Worm (Caenorhabditis elegans) whole organism, early embryonic: Measurements from ENCODE around the gene nsy-4.

Source experiments
- B0310.2 ChIP-seq: sonication (generic microtip); optimal IDR thresholded peaks from 2 replicates; lab custom pipeline; 2016; ENCODE audit warnings: mild to moderate bottlenecking, missing genetic modification characterization, missing compliant biosample characterization
- ama-1 ChIP-seq: fragments of 150-350 bp; optimal IDR thresholded peaks from 2 replicates; lab custom pipeline; 2014
- ets-7 ChIP-seq: sonication (generic microtip); optimal IDR thresholded peaks from 2 replicates; lab custom pipeline; 2016; ENCODE audit warnings: missing genotype, missing genetic modification characterization, missing compliant biosample characterization
- flt-1 ChIP-seq: fragments of 200-800 bp; sonication (Bioruptor generic); IDR thresholded peaks from 2 replicates; pipeline ENCODE4 v1.3.6; 2022; ENCODE audit warnings: missing genetic modification characterization, missing compliant biosample characterization
- hnd-1 ChIP-seq: sonication (generic microtip); optimal IDR thresholded peaks from 2 replicates; lab custom pipeline; 2016; ENCODE audit warnings: missing genetic modification characterization, missing compliant biosample characterization
- pes-1 ChIP-seq: fragments of 200-800 bp; sonication (Bioruptor generic); IDR thresholded peaks from 2 replicates; pipeline ENCODE4 v1.3.6; 2022; ENCODE audit warnings: missing genetic modification reagents, missing genetic modification characterization, missing compliant biosample characterization
- scrt-1 ChIP-seq: fragments of 200-800 bp; sonication (Bioruptor generic); IDR thresholded peaks from 2 replicates; pipeline ENCODE4 v1.3.6; 2022; ENCODE audit warnings: missing genetic modification characterization, missing compliant biosample characterization
- sea-1 ChIP-seq: fragments of 200-800 bp; sonication (Bioruptor generic); conservative IDR thresholded peaks from 2 replicates; pipeline ENCODE4 v1.3.6; 2022; ENCODE audit warnings: missing genetic modification characterization, missing compliant biosample characterization
- tbx-11 ChIP-seq: fragments of 200-800 bp; sonication (Bioruptor generic); IDR thresholded peaks from 2 replicates; pipeline ENCODE4 v1.3.6; 2022; ENCODE audit warnings: missing genetic modification characterization, missing compliant biosample characterization
- tra-4 ChIP-seq: sonication (generic microtip); optimal IDR thresholded peaks from 2 replicates; lab custom pipeline; 2017; ENCODE audit warnings: missing genetic modification characterization, missing compliant biosample characterization

ce11 chrIV:2316273-2316672 is 6.8 kb upstream of the nsy-4 start, which contains the start of gene Y38F2AL.12:
- TF ChIP-seq hnd-1 (no peak), ama-1 (lab: Kevin White, UChicago) (no peak), B0310.2 (tag; lab: Kevin White, UChicago) (no peak), ets-7 (no peak), tbx-11 (GFP tag; lab: Robert Waterston, UW) (no peak), flt-1 (GFP tag; lab: Robert Waterston, UW) (no peak), scrt-1 (no peak), sea-1 (GFP tag; lab: Robert Waterston, UW) (no peak), pes-1 (GFP tag; lab: Robert Waterston, UW) (no peak), tra-4 (no peak)
